Fruit fly (Drosophila melanogaster) S2 (cell line): Measurements from ENCODE around the gene CG5946.

Experiments
- CG8478 ChIP-seq: fragments of >200 bp; optimal IDR thresholded peaks from 2 replicates; lab custom pipeline; 2018
- CTCF ChIP-seq, 2 experiments: fragments of >200 bp; optimal IDR thresholded peaks; 2 replicates each; lab custom pipeline; 2018

DNA sequence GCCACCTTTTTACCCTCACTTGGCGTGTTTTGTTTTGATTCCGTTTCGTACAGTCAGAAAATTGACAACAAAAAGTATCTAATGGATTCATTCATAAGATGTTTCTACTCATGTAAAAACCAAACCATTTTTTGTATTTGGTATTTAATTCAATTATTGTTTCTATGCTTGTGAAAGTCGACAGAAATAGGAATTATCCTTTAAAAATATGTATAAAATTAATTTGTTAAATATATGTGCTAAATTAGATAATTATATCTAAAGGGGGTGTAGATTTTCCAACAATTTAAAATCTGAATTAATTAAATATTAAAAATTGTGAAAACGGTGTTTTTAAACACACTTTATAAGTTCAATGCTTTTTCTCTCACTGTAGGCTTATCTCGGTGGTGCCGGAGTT, 41.5 kb upstream of the CG5946 start:
- TF ChIP-seq CTCF (optimal IDR thresholded peaks at IDR 0.05; lab: Kevin White, UChicago) (no peak), CG8478 (no peak)
